Fruit fly (Drosophila melanogaster) whole organism, embryonic: ENCODE data around the gene ImpL1.
A peak's percentile ranks its signal among the peaks of the same experiment; 100 is the strongest.

Experiments used
- Aef1 ChIP-seq: fragments of 200-800 bp; sonication (Bioruptor generic); IDR thresholded peaks from 3 replicates; pipeline ENCODE4 v1.3.6; 2022; ENCODE audit warnings: missing biosample characterization, missing genetic modification characterization
- Awh ChIP-seq: fragments of 200-800 bp; sonication (Bioruptor generic); IDR thresholded peaks from 2 replicates; pipeline ENCODE4, ENCODE4 v1.3.6; 2022; ENCODE audit warnings: missing biosample characterization, missing genetic modification characterization
- CG10147 ChIP-seq: fragments of 200-800 bp; sonication (Bioruptor generic); optimal IDR thresholded peaks from 2 replicates; lab custom pipeline; 2019; ENCODE audit warnings: missing biosample characterization, mild to moderate bottlenecking, missing genetic modification characterization, moderate library complexity
- CG10431 ChIP-seq: fragments of 200-800 bp; sonication (Bioruptor generic); optimal IDR thresholded peaks from 3 replicates; lab custom pipeline; 2018; ENCODE audit warnings: missing biosample characterization, mild to moderate bottlenecking, missing genetic modification characterization
- CG11085 ChIP-seq: fragments of 200-800 bp; sonication (Bioruptor generic); IDR thresholded peaks from 2 replicates; pipeline ENCODE4 v1.3.6; 2022; ENCODE audit warnings: missing biosample characterization, missing genetic modification characterization
- CG12299 ChIP-seq: fragments of 200-800 bp; sonication (Bioruptor generic); optimal IDR thresholded peaks from 2 replicates; lab custom pipeline; 2018; ENCODE audit warnings: missing biosample characterization, mild to moderate bottlenecking, missing genetic modification characterization
- CG12769 ChIP-seq: fragments of 200-800 bp; sonication (Bioruptor generic); optimal IDR thresholded peaks from 2 replicates; lab custom pipeline; 2019; ENCODE audit warnings: missing biosample characterization, mild to moderate bottlenecking, missing genetic modification characterization, moderate library complexity
- CG13775 ChIP-seq: fragments of 200-800 bp; sonication (Bioruptor generic); optimal IDR thresholded peaks from 3 replicates; lab custom pipeline; 2017; ENCODE audit warnings: missing biosample characterization, mild to moderate bottlenecking, missing genetic modification characterization
- CG14441 ChIP-seq: fragments of 200-800 bp; sonication (Bioruptor generic); IDR thresholded peaks from 2 replicates; pipeline ENCODE4 v1.3.6; 2022; ENCODE audit warnings: missing biosample characterization, missing genetic modification characterization
- CG16815 ChIP-seq: fragments of 200-800 bp; sonication (Bioruptor generic); optimal IDR thresholded peaks from 3 replicates; lab custom pipeline; 2017; ENCODE audit warnings: missing biosample characterization, mild to moderate bottlenecking, missing genetic modification characterization
- CG17328 ChIP-seq: fragments of 200-800 bp; sonication (Bioruptor generic); IDR thresholded peaks from 2 replicates; pipeline ENCODE4 v1.3.6; 2022; ENCODE audit warnings: missing biosample characterization, missing genetic modification characterization
- CG1792 ChIP-seq: fragments of 200-800 bp; sonication (Bioruptor generic); optimal IDR thresholded peaks from 2 replicates; lab custom pipeline; 2016; ENCODE audit warnings: missing biosample characterization, missing genetic modification characterization
- CG18619 ChIP-seq: fragments of 200-800 bp; sonication (Bioruptor generic); optimal IDR thresholded peaks from 3 replicates; lab custom pipeline; 2017; ENCODE audit warnings: missing biosample characterization, mild to moderate bottlenecking, missing genetic modification characterization
- CG2129 ChIP-seq: fragments of 200-800 bp; sonication (Bioruptor generic); IDR thresholded peaks from 2 replicates; pipeline ENCODE4 v1.3.6; 2022; ENCODE audit warnings: missing biosample characterization, missing genetic modification characterization; ENCODE audit not compliant: partially characterized antibody
- CG2202 ChIP-seq: fragments of 200-800 bp; sonication (Bioruptor generic); optimal IDR thresholded peaks from 2 replicates; lab custom pipeline; 2018; ENCODE audit warnings: missing biosample characterization, mild to moderate bottlenecking, missing genetic modification characterization
- CG30403 ChIP-seq: fragments of 200-800 bp; sonication (Bioruptor generic); optimal IDR thresholded peaks from 3 replicates; lab custom pipeline; 2016; ENCODE audit warnings: missing biosample characterization, missing genetic modification characterization
- CG31441 ChIP-seq: fragments of 200-800 bp; sonication (Bioruptor generic); IDR thresholded peaks from 2 replicates; pipeline ENCODE4 v1.3.6; 2022; ENCODE audit warnings: missing biosample characterization, missing genetic modification characterization
- CG32772 ChIP-seq: fragments of 200-800 bp; sonication (Bioruptor generic); IDR thresholded peaks from 2 replicates; pipeline ENCODE4 v1.3.6; 2022; ENCODE audit warnings: missing biosample characterization, missing genetic modification characterization
- CG6175 ChIP-seq: fragments of 200-800 bp; sonication (Bioruptor generic); IDR thresholded peaks from 3 replicates; pipeline ENCODE4 v1.3.6; 2022; ENCODE audit warnings: missing biosample characterization, missing genetic modification characterization
- CG6689 ChIP-seq: fragments of 200-800 bp; sonication (Bioruptor generic); IDR thresholded peaks from 2 replicates; pipeline ENCODE4 v1.3.6; 2022; ENCODE audit warnings: missing biosample characterization, missing genetic modification characterization
- CG7372 ChIP-seq: fragments of 200-800 bp; sonication (Bioruptor generic); IDR thresholded peaks from 2 replicates; pipeline ENCODE4 v1.3.6; 2022; ENCODE audit warnings: missing biosample characterization, missing genetic modification characterization
- CG7745 ChIP-seq: fragments of 200-800 bp; sonication (Bioruptor generic); optimal IDR thresholded peaks from 2 replicates; lab custom pipeline; 2018; ENCODE audit warnings: missing biosample characterization, mild to moderate bottlenecking, missing genetic modification characterization, moderate library complexity
- CG7987 ChIP-seq: fragments of 200-800 bp; sonication (Bioruptor generic); optimal IDR thresholded peaks from 2 replicates; lab custom pipeline; 2018; ENCODE audit warnings: missing biosample characterization, mild to moderate bottlenecking, missing genetic modification characterization, moderate library complexity
- CG9797 ChIP-seq: fragments of 200-800 bp; sonication (Bioruptor generic); optimal IDR thresholded peaks from 3 replicates; lab custom pipeline; 2018; ENCODE audit warnings: missing biosample characterization, mild to moderate bottlenecking, missing genetic modification characterization
- CG9817 ChIP-seq: fragments of 200-800 bp; sonication (Bioruptor generic); optimal IDR thresholded peaks from 2 replicates; lab custom pipeline; 2018; ENCODE audit warnings: missing biosample characterization, mild to moderate bottlenecking, missing genetic modification characterization, moderate library complexity
- ERR ChIP-seq: fragments of 200-800 bp; sonication (Bioruptor generic); optimal IDR thresholded peaks from 2 replicates; lab custom pipeline; 2016; ENCODE audit warnings: missing biosample characterization, missing genetic modification characterization
- Gsc ChIP-seq: fragments of 200-800 bp; sonication (Bioruptor generic); IDR thresholded peaks from 2 replicates; pipeline ENCODE4 v1.3.6; 2022; ENCODE audit warnings: missing biosample characterization, missing genetic modification characterization
- HLH3B ChIP-seq: fragments of 200-800 bp; sonication (Bioruptor generic); IDR thresholded peaks from 2 replicates; pipeline ENCODE4 v1.3.6; 2022; ENCODE audit warnings: missing biosample characterization, missing genetic modification characterization
- Hmx ChIP-seq: fragments of 200-800 bp; sonication (Bioruptor generic); optimal IDR thresholded peaks from 2 replicates; lab custom pipeline; 2016; ENCODE audit warnings: missing biosample characterization, missing genetic modification characterization
- Hr51 ChIP-seq, 2 experiments: fragments of 200-800 bp; sonication (Bioruptor generic); optimal IDR thresholded peaks; 2 replicates in 1 of 2; 3 replicates in 1 of 2; lab custom pipeline; 2016 to 2018; ENCODE audit warnings: missing biosample characterization in 2 of 2, missing genetic modification characterization in 2 of 2, mild to moderate bottlenecking in 1 of 2, moderate library complexity in 1 of 2
- MESR4 ChIP-seq: fragments of 200-800 bp; sonication (Bioruptor generic); optimal IDR thresholded peaks from 2 replicates; lab custom pipeline; 2018; ENCODE audit warnings: missing biosample characterization, mild to moderate bottlenecking, missing genetic modification characterization, moderate library complexity
- Scr ChIP-seq: fragments of 200-800 bp; sonication (Bioruptor generic); IDR thresholded peaks from 2 replicates; pipeline ENCODE4 v1.3.6; 2022; ENCODE audit warnings: missing biosample characterization, missing genetic modification characterization; ENCODE audit not compliant: partially characterized antibody
- Vsx1 ChIP-seq: fragments of 200-800 bp; sonication (Bioruptor generic); optimal IDR thresholded peaks from 2 replicates; lab custom pipeline; 2017; ENCODE audit warnings: missing biosample characterization, mild to moderate bottlenecking, missing genetic modification characterization, missing genetic modification reagents
- ato ChIP-seq: fragments of 200-800 bp; sonication (Bioruptor generic); IDR thresholded peaks from 2 replicates; pipeline ENCODE4 v1.3.6; 2022; ENCODE audit warnings: missing biosample characterization, missing genetic modification characterization; ENCODE audit not compliant: partially characterized antibody
- corto ChIP-seq: fragments of 200-800 bp; sonication (Bioruptor generic); optimal IDR thresholded peaks from 2 replicates; lab custom pipeline; 2016; ENCODE audit warnings: missing biosample characterization, mild to moderate bottlenecking, missing genetic modification characterization, moderate library complexity
- crc ChIP-seq: fragments of 200-800 bp; sonication (Bioruptor generic); optimal IDR thresholded peaks from 2 replicates; lab custom pipeline; 2016; ENCODE audit warnings: missing biosample characterization, missing genetic modification characterization
- dmrt11E ChIP-seq: fragments of 200-800 bp; sonication (Bioruptor generic); optimal IDR thresholded peaks from 3 replicates; lab custom pipeline; 2018; ENCODE audit warnings: missing biosample characterization, mild to moderate bottlenecking, missing genetic modification characterization, moderate library complexity
- fd102C ChIP-seq: fragments of 200-800 bp; sonication (Bioruptor generic); optimal IDR thresholded peaks from 2 replicates; lab custom pipeline; 2018; ENCODE audit warnings: missing biosample characterization, mild to moderate bottlenecking, missing genetic modification characterization, moderate library complexity
- gcm ChIP-seq: fragments of 200-800 bp; sonication (Bioruptor generic); optimal IDR thresholded peaks from 2 replicates; lab custom pipeline; 2019; ENCODE audit warnings: missing biosample characterization, mild to moderate bottlenecking, missing genetic modification characterization, moderate library complexity
- gem ChIP-seq: fragments of 200-800 bp; sonication (Bioruptor generic); optimal IDR thresholded peaks from 2 replicates; lab custom pipeline; 2019; ENCODE audit warnings: missing biosample characterization, mild to moderate bottlenecking, missing genetic modification characterization, moderate library complexity
- gro ChIP-seq: fragments of 200-800 bp; sonication (Bioruptor generic); optimal IDR thresholded peaks from 2 replicates; lab custom pipeline; 2016; ENCODE audit warnings: missing biosample characterization, missing genetic modification characterization
- h ChIP-seq: fragments of >200 bp; optimal IDR thresholded peaks from 2 replicates; lab custom pipeline; 2017
- jumu ChIP-seq: fragments of 200-800 bp; sonication (Bioruptor generic); optimal IDR thresholded peaks from 3 replicates; lab custom pipeline; 2016; ENCODE audit warnings: missing biosample characterization, missing genetic modification characterization
- kni ChIP-seq: fragments of 200-800 bp; sonication (Bioruptor generic); optimal IDR thresholded peaks from 3 replicates; lab custom pipeline; 2017; ENCODE audit warnings: mild to moderate bottlenecking, missing biosample characterization, missing genetic modification reagents, missing genetic modification characterization
- lab ChIP-seq: fragments of 200-800 bp; sonication (Bioruptor generic); optimal IDR thresholded peaks from 3 replicates; lab custom pipeline; 2017; ENCODE audit warnings: missing biosample characterization, missing genetic modification characterization, mild to moderate bottlenecking, moderate library complexity, missing genetic modification reagents
- nom ChIP-seq: fragments of 200-800 bp; sonication (Bioruptor generic); optimal IDR thresholded peaks from 2 replicates; lab custom pipeline; 2017; ENCODE audit warnings: missing biosample characterization, missing genetic modification characterization, mild to moderate bottlenecking, moderate library complexity, missing genetic modification reagents
- salm ChIP-seq: fragments of 200-800 bp; sonication (Bioruptor generic); optimal IDR thresholded peaks from 2 replicates; lab custom pipeline; 2018; ENCODE audit warnings: missing biosample characterization, mild to moderate bottlenecking, missing genetic modification characterization
- slbo ChIP-seq: fragments of 200-800 bp; sonication (Bioruptor generic); IDR thresholded peaks from 2 replicates; pipeline ENCODE4 v1.3.6; 2022; ENCODE audit warnings: missing biosample characterization, missing genetic modification characterization
- z ChIP-seq: fragments of 200-800 bp; sonication (Bioruptor generic); IDR thresholded peaks from 3 replicates; pipeline ENCODE4 v1.3.6; 2022; ENCODE audit warnings: missing biosample characterization, missing genetic modification characterization
- zfh1 ChIP-seq: fragments of 200-800 bp; sonication (Bioruptor generic); IDR thresholded peaks from 3 replicates; pipeline ENCODE4 v1.3.6; 2022; ENCODE audit warnings: missing biosample characterization, missing genetic modification characterization

ImpL1 gene

DNA sequence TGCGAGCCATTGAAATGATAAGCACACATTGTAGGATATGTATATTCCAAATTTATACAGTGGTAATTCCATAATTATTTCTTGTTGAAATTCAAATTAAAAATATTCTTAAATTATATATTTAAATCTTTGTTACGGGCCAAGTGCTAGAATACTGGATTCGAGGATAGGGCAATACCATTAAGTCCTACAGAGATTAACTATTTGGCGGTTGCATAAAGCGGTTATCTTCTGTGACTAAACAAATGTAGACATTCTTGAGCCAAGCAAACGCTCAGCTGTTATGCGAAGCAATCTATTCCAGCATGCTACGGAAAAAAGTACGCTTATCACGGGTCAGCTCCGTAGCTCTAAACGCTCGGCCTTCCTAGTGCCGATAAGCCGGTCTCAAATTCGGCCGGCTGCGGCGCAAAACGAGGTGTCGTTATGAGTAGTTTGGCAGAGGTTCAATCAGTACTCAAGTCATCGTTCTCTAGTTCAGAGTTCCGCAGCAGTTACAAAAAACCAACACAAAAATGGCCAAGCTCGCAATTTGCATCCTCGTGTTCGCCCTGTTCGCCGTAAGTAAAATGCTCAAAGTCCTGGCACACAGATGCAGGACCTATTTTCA is 26.4 kb upstream of the ImpL1 start, which contains the start of gene Nplp2 (continued):
- TF ChIP-seq CG17328 (GFP tag; lab: Robert Waterston, UW), result peak; percentile 33; the same call in 1 of the 2 replicates
- TF ChIP-seq gcm (GFP tag; lab: Kevin White, UChicago), result no peak
- TF ChIP-seq CG9817 (tag; lab: Kevin White, UChicago), result peak; percentile 84
- peak; percentile 49 for TF ChIP-seq Aef1 (GFP tag; lab: Robert Waterston, UW)
- TF ChIP-seq Awh (GFP tag; lab: Robert Waterston, UW), result no peak
- TF ChIP-seq CG2202, result peak; percentile 7
- TF ChIP-seq lab (GFP tag; lab: Kevin White, UChicago), result peak; percentile 54
- no peak for TF ChIP-seq kni
- TF ChIP-seq CG32772, result peak; percentile 35; the same call in 1 of the 2 replicates
- no peak for TF ChIP-seq jumu (GFP tag; lab: Kevin White, UChicago)
- peak in 1 of 2 experiments; percentile 54 for TF ChIP-seq Hr51 (GFP tag; optimal IDR thresholded peaks at IDR 0.05; lab: Kevin White, UChicago)
- TF ChIP-seq CG12299, result peak; percentile 47
- peak; percentile 44; the same call in 1 of the 2 replicates for TF ChIP-seq HLH3B (GFP tag; lab: Robert Waterston, UW)
- TF ChIP-seq CG7987, result no peak
- TF ChIP-seq CG10147 (GFP tag; lab: Kevin White, UChicago), result no peak
- no peak for TF ChIP-seq CG10431 (GFP tag; lab: Kevin White, UChicago)
- peak; percentile 61 for TF ChIP-seq CG6689
- 0 out of 3 replicates have a peak, but pooled peaks have one; percentile 44 for TF ChIP-seq zfh1 (GFP tag; lab: Robert Waterston, UW)
- no peak for TF ChIP-seq Vsx1 (GFP tag; lab: Kevin White, UChicago)
- TF ChIP-seq nom, result no peak
- TF ChIP-seq CG1792 (GFP tag; lab: Kevin White, UChicago), result no peak
- TF ChIP-seq salm, result peak; percentile 36
- TF ChIP-seq Scr, result no peak
- no peak for TF ChIP-seq ERR
- TF ChIP-seq CG7372, result peak; percentile 69
- TF ChIP-seq CG31441 (GFP tag; lab: Robert Waterston, UW), result peak; percentile 61
- peak; percentile 60 for TF ChIP-seq CG18619 (GFP tag; lab: Kevin White, UChicago)
- no peak for TF ChIP-seq CG2129
- TF ChIP-seq z (GFP tag; lab: Robert Waterston, UW), result no peak
- TF ChIP-seq fd102C, result no peak
- no peak for TF ChIP-seq gro (GFP tag; lab: Kevin White, UChicago)
- no peak for TF ChIP-seq Gsc (GFP tag; lab: Robert Waterston, UW)
- TF ChIP-seq dmrt11E (tag; lab: Kevin White, UChicago), result peak; percentile 62
- peak; percentile 35; the same call in 1 of the 2 replicates for TF ChIP-seq CG14441 (GFP tag; lab: Robert Waterston, UW)
- TF ChIP-seq CG7745 (tag; lab: Kevin White, UChicago), result no peak
- peak; percentile 71 for TF ChIP-seq slbo (GFP tag; lab: Robert Waterston, UW)
- TF ChIP-seq CG12769, result peak; percentile 40
- TF ChIP-seq gem (tag; lab: Kevin White, UChicago), result peak; percentile 82
- TF ChIP-seq CG6175 (GFP tag; lab: Robert Waterston, UW), result 0 out of 3 replicates have a peak, but pooled peaks have one; percentile 8
- TF ChIP-seq corto (GFP tag; lab: Kevin White, UChicago), result no peak
- no peak for TF ChIP-seq crc (GFP tag; lab: Kevin White, UChicago)
- no peak for TF ChIP-seq ato (GFP tag; lab: Robert Waterston, UW)
- peak; percentile 22 for TF ChIP-seq CG16815 (GFP tag; lab: Kevin White, UChicago)
- no peak for TF ChIP-seq MESR4
- no peak for TF ChIP-seq CG9797 (GFP tag; lab: Kevin White, UChicago)
- no peak for TF ChIP-seq h (lab: Kevin White, UChicago)
- no peak for TF ChIP-seq CG30403 (GFP tag; lab: Kevin White, UChicago)
- peak; percentile 33 for TF ChIP-seq CG13775
- TF ChIP-seq Hmx, result no peak
- TF ChIP-seq CG11085 (GFP tag; lab: Robert Waterston, UW), result no peak
